Worm (Caenorhabditis elegans) whole organism, L4/young adult: ENCODE measurements around the gene sru-23.

Experiments used
- W03F9.2 ChIP-seq: fragments of 150-350 bp; optimal IDR thresholded peaks from 2 replicates; lab custom pipeline; 2014; ENCODE audit warnings: missing biosample characterization, missing genetic modification characterization
- him-1 ChIP-seq: sonication (generic microtip); optimal IDR thresholded peaks from 2 replicates; lab custom pipeline; 2016; ENCODE audit warnings: missing genotype, missing genetic modification reagents, missing genetic modification characterization, missing compliant biosample characterization

ce11 chrV:15975845-15976244 lies 3.5 kb upstream of the sru-23 start, which contains the start of gene clec-232:
- TF ChIP-seq him-1 (tag; lab: Kevin White, UChicago) = no peak
- no peak for TF ChIP-seq W03F9.2 (tag; lab: Kevin White, UChicago)
